Fruit fly (Drosophila melanogaster) whole organism, embryonic: ENCODE results near the gene AANATL7.

Experiments
- Adf1 ChIP-seq: fragments of 200-800 bp; sonication (Bioruptor generic); IDR thresholded peaks from 2 replicates; pipeline ENCODE4 v1.3.6; 2022; ENCODE audit warnings: missing biosample characterization, missing genetic modification characterization
- Asciz ChIP-seq: fragments of 200-800 bp; sonication (Bioruptor generic); optimal IDR thresholded peaks from 2 replicates; lab custom pipeline; 2017; ENCODE audit warnings: missing biosample characterization, mild to moderate bottlenecking, missing genetic modification characterization, missing genetic modification reagents
- CG10366 ChIP-seq: fragments of 200-800 bp; sonication (Bioruptor generic); IDR thresholded peaks from 2 replicates; pipeline ENCODE4 v1.3.6; 2022; ENCODE audit warnings: missing biosample characterization, missing genetic modification characterization
- CG10431 ChIP-seq: fragments of 200-800 bp; sonication (Bioruptor generic); optimal IDR thresholded peaks from 3 replicates; lab custom pipeline; 2018; ENCODE audit warnings: missing biosample characterization, mild to moderate bottlenecking, missing genetic modification characterization
- CG10543 ChIP-seq: fragments of 200-800 bp; sonication (Bioruptor generic); optimal IDR thresholded peaks from 3 replicates; lab custom pipeline; 2017; ENCODE audit warnings: missing biosample characterization, mild to moderate bottlenecking, missing genetic modification characterization, moderate library complexity
- CG11560 ChIP-seq: fragments of 200-800 bp; sonication (Bioruptor generic); IDR thresholded peaks from 3 replicates; pipeline ENCODE4 v1.3.6; 2022; ENCODE audit warnings: missing biosample characterization, missing genetic modification characterization
- CG11723 ChIP-seq: fragments of 200-800 bp; sonication (Bioruptor generic); optimal IDR thresholded peaks from 2 replicates; lab custom pipeline; 2017; ENCODE audit warnings: missing biosample characterization, mild to moderate bottlenecking, missing genetic modification characterization
- CG12104 ChIP-seq: fragments of 200-800 bp; sonication (Bioruptor generic); optimal IDR thresholded peaks from 3 replicates; lab custom pipeline; 2016; ENCODE audit warnings: missing biosample characterization, missing genetic modification characterization
- CG12155 ChIP-seq: fragments of 200-800 bp; sonication (Bioruptor generic); optimal IDR thresholded peaks from 3 replicates; lab custom pipeline; 2016; ENCODE audit warnings: missing biosample characterization, missing genetic modification characterization
- CG12236 ChIP-seq: fragments of 200-800 bp; sonication (Bioruptor generic); optimal IDR thresholded peaks from 2 replicates; lab custom pipeline; 2016; ENCODE audit warnings: missing biosample characterization, missing genetic modification characterization
- CG14050 ChIP-seq: fragments of 200-800 bp; sonication (Bioruptor generic); IDR thresholded peaks from 3 replicates; pipeline ENCODE4 v1.3.6; 2022; ENCODE audit warnings: missing biosample characterization, missing genetic modification characterization
- CG1602 ChIP-seq: fragments of 200-800 bp; sonication (Bioruptor generic); optimal IDR thresholded peaks from 3 replicates; lab custom pipeline; 2016; ENCODE audit warnings: missing biosample characterization, missing genetic modification characterization
- CG17385 ChIP-seq: fragments of 200-800 bp; sonication (Bioruptor generic); optimal IDR thresholded peaks from 3 replicates; lab custom pipeline; 2018; ENCODE audit warnings: missing biosample characterization, mild to moderate bottlenecking, missing genetic modification characterization
- CG17829 ChIP-seq: fragments of 200-800 bp; optimal IDR thresholded peaks from 2 replicates; lab custom pipeline; 2019; ENCODE audit warnings: missing biosample characterization, mild to moderate bottlenecking, missing genetic modification characterization, moderate library complexity
- CG30020 ChIP-seq: fragments of 200-800 bp; optimal IDR thresholded peaks from 2 replicates; lab custom pipeline; 2019; ENCODE audit warnings: missing biosample characterization, mild to moderate bottlenecking, missing genetic modification characterization, moderate library complexity
- CG34376 ChIP-seq: fragments of 200-800 bp; sonication (Bioruptor generic); optimal IDR thresholded peaks from 2 replicates; lab custom pipeline; 2018; ENCODE audit warnings: missing biosample characterization, mild to moderate bottlenecking, missing genetic modification characterization
- CG3838 ChIP-seq: fragments of 200-800 bp; sonication (Bioruptor generic); optimal IDR thresholded peaks from 3 replicates; lab custom pipeline; 2016; ENCODE audit warnings: missing biosample characterization, missing genetic modification characterization
- CG4730 ChIP-seq: fragments of 200-800 bp; sonication (Bioruptor generic); IDR thresholded peaks from 2 replicates; pipeline ENCODE4 v1.3.6; 2022; ENCODE audit warnings: missing biosample characterization, missing genetic modification characterization
- CG6175 ChIP-seq: fragments of 200-800 bp; sonication (Bioruptor generic); IDR thresholded peaks from 3 replicates; pipeline ENCODE4 v1.3.6; 2022; ENCODE audit warnings: missing biosample characterization, missing genetic modification characterization
- CG8359 ChIP-seq: fragments of 200-800 bp; sonication (Bioruptor generic); optimal IDR thresholded peaks from 2 replicates; lab custom pipeline; 2017; ENCODE audit warnings: missing biosample characterization, mild to moderate bottlenecking, missing genetic modification characterization, borderline replicate concordance
- CG8924 ChIP-seq: fragments of 200-800 bp; optimal IDR thresholded peaks from 3 replicates; lab custom pipeline; 2019; ENCODE audit warnings: missing biosample characterization, mild to moderate bottlenecking, missing genetic modification characterization, moderate library complexity
- CkIIα-i1 ChIP-seq: fragments of 200-800 bp; sonication (Bioruptor generic); IDR thresholded peaks from 2 replicates; pipeline ENCODE4 v1.3.6; 2022; ENCODE audit warnings: missing biosample characterization, missing genetic modification characterization
- D19B ChIP-seq: fragments of 200-800 bp; sonication (Bioruptor generic); optimal IDR thresholded peaks from 2 replicates; lab custom pipeline; 2017; ENCODE audit warnings: missing biosample characterization, mild to moderate bottlenecking, missing genetic modification characterization
- Dll ChIP-seq: fragments of 200-800 bp; sonication (Bioruptor generic); IDR thresholded peaks from 4 replicates; pipeline ENCODE4 v1.3.6; 2022; ENCODE audit warnings: missing biosample characterization, missing genetic modification characterization; ENCODE audit not compliant: partially characterized antibody
- Gsc ChIP-seq: fragments of 200-800 bp; sonication (Bioruptor generic); IDR thresholded peaks from 2 replicates; pipeline ENCODE4 v1.3.6; 2022; ENCODE audit warnings: missing biosample characterization, missing genetic modification characterization
- H2.0 ChIP-seq: fragments of 200-800 bp; sonication (Bioruptor generic); IDR thresholded peaks from 2 replicates; pipeline ENCODE4 v1.3.6; 2022; ENCODE audit warnings: missing biosample characterization, missing genetic modification characterization
- HmgD ChIP-seq: fragments of 200-800 bp; sonication (Bioruptor generic); optimal IDR thresholded peaks from 3 replicates; lab custom pipeline; 2016; ENCODE audit warnings: missing biosample characterization, missing genetic modification characterization
- Lpt ChIP-seq: fragments of >200 bp; optimal IDR thresholded peaks from 2 replicates; lab custom pipeline; 2018; ENCODE audit warnings: missing biosample characterization, missing genetic modification characterization
- Pdp1 ChIP-seq, 2 experiments: fragments of 200-800 bp; sonication (Bioruptor generic); optimal IDR thresholded peaks; 3 replicates each; lab custom pipeline; 2016; ENCODE audit warnings: missing biosample characterization in 2 of 2, missing genetic modification characterization in 2 of 2, mild to moderate bottlenecking in 1 of 2, moderate library complexity in 1 of 2
- Six4 ChIP-seq: fragments of 200-800 bp; sonication (Bioruptor generic); optimal IDR thresholded peaks from 2 replicates; lab custom pipeline; 2016; ENCODE audit warnings: missing biosample characterization, missing genetic modification characterization
- da ChIP-seq: fragments of 200-800 bp; sonication (Bioruptor generic); optimal IDR thresholded peaks from 2 replicates; lab custom pipeline; 2016; ENCODE audit warnings: missing biosample characterization, missing genetic modification characterization
- fd3F ChIP-seq: fragments of 200-800 bp; sonication (Bioruptor generic); optimal IDR thresholded peaks from 2 replicates; lab custom pipeline; 2018; ENCODE audit warnings: missing biosample characterization, mild to moderate bottlenecking, missing genetic modification characterization, moderate library complexity
- fd96Cb ChIP-seq: fragments of 200-800 bp; sonication (Bioruptor generic); optimal IDR thresholded peaks from 2 replicates; lab custom pipeline; 2018; ENCODE audit warnings: missing biosample characterization, mild to moderate bottlenecking, missing genetic modification characterization, moderate library complexity
- gcm ChIP-seq: fragments of 200-800 bp; sonication (Bioruptor generic); optimal IDR thresholded peaks from 2 replicates; lab custom pipeline; 2019; ENCODE audit warnings: missing biosample characterization, mild to moderate bottlenecking, missing genetic modification characterization, moderate library complexity
- her ChIP-seq: fragments of 200-800 bp; sonication (Bioruptor generic); optimal IDR thresholded peaks from 2 replicates; lab custom pipeline; 2016; ENCODE audit warnings: missing biosample characterization, missing genetic modification characterization
- kay ChIP-seq: fragments of 200-800 bp; sonication (Bioruptor generic); optimal IDR thresholded peaks from 2 replicates; lab custom pipeline; 2016; ENCODE audit warnings: missing biosample characterization, missing genetic modification characterization
- lov ChIP-seq, 2 experiments: fragments of 200-800 bp in 1 of 2; fragments of >200 bp in 1 of 2; sonication (Bioruptor generic) in 1 of 2; IDR thresholded peaks in 1 of 2; optimal IDR thresholded peaks in 1 of 2; 2 replicates in 1 of 2; 3 replicates in 1 of 2; pipeline versions ENCODE4 v1.3.6 to Lab custom; 2017 to 2022; ENCODE audit warnings: missing biosample characterization in 1 of 2, missing genetic modification characterization in 1 of 2
- odd ChIP-seq: fragments of 200-800 bp; sonication (Bioruptor generic); optimal IDR thresholded peaks from 2 replicates; lab custom pipeline; 2017; ENCODE audit warnings: missing biosample characterization, mild to moderate bottlenecking, missing genetic modification characterization
- org-1 ChIP-seq: fragments of 200-800 bp; sonication (Bioruptor generic); optimal IDR thresholded peaks from 2 replicates; lab custom pipeline; 2017; ENCODE audit warnings: missing biosample characterization, missing genetic modification characterization
- peb ChIP-seq: fragments of 200-800 bp; sonication (Bioruptor generic); IDR thresholded peaks from 2 replicates; pipeline ENCODE4 v1.3.6; 2022; ENCODE audit warnings: missing biosample characterization, missing genetic modification characterization
- phol ChIP-seq: fragments of 200-800 bp; sonication (Bioruptor generic); optimal IDR thresholded peaks from 3 replicates; lab custom pipeline; 2018; ENCODE audit warnings: missing biosample characterization, mild to moderate bottlenecking, missing genetic modification characterization, moderate library complexity
- pnt ChIP-seq: fragments of 200-800 bp; sonication (Bioruptor generic); optimal IDR thresholded peaks from 3 replicates; lab custom pipeline; 2016; ENCODE audit warnings: missing biosample characterization, missing genetic modification characterization
- row ChIP-seq: fragments of 200-800 bp; sonication (Bioruptor generic); IDR thresholded peaks from 3 replicates; pipeline ENCODE4 v1.3.6; 2022; ENCODE audit warnings: missing biosample characterization, missing genetic modification characterization
- sc ChIP-seq, 3 experiments: fragments of >200 bp in 2 of 3; fragments of 200-800 bp in 1 of 3; sonication (Bioruptor generic) in 1 of 3; optimal IDR thresholded peaks; 2 replicates in 2 of 3; 3 replicates in 1 of 3; lab custom pipeline; 2017; ENCODE audit warnings: mild to moderate bottlenecking in 1 of 3, missing biosample characterization in 1 of 3, missing genetic modification characterization in 1 of 3, missing genetic modification reagents in 1 of 3
- sd ChIP-seq: fragments of 200-800 bp; sonication (Bioruptor generic); optimal IDR thresholded peaks from 3 replicates; lab custom pipeline; 2018; ENCODE audit warnings: missing biosample characterization, mild to moderate bottlenecking, missing genetic modification characterization, moderate library complexity
- stwl ChIP-seq: fragments of 200-800 bp; sonication (Bioruptor generic); optimal IDR thresholded peaks from 3 replicates; lab custom pipeline; 2018; ENCODE audit warnings: missing biosample characterization, mild to moderate bottlenecking, missing genetic modification characterization, moderate library complexity
- tna ChIP-seq: fragments of 200-800 bp; sonication (Bioruptor generic); IDR thresholded peaks from 2 replicates; pipeline ENCODE4 v1.3.6; 2022; ENCODE audit warnings: missing biosample characterization, missing genetic modification characterization; ENCODE audit not compliant: partially characterized antibody
- ttk ChIP-seq: fragments of 200-800 bp; sonication (Bioruptor generic); IDR thresholded peaks from 2 replicates; pipeline ENCODE4 v2.1.2; 2022; ENCODE audit warnings: missing biosample characterization, missing genetic modification characterization

Gene AANATL7

dm6 chrX:2581793-2582503 lies 1.2 kb downstream of the AANATL7 start (continued):
- peak; percentile 6 for TF ChIP-seq CG11723
- peak; percentile 67 for TF ChIP-seq CG4730 (GFP tag; lab: Robert Waterston, UW)
- TF ChIP-seq tna = no peak
- no peak for TF ChIP-seq CG12236 (GFP tag; lab: Kevin White, UChicago)
- TF ChIP-seq H2.0 (GFP tag; lab: Robert Waterston, UW) = peak; percentile 64
- peak; percentile 62 for TF ChIP-seq Adf1 (GFP tag; lab: Robert Waterston, UW)
- TF ChIP-seq D19B (GFP tag; lab: Kevin White, UChicago) = peak; percentile 58
- TF ChIP-seq CG11560 (tag; lab: Robert Waterston, UW) = peak; percentile 58; the same call in 2 of the 3 replicates
- no peak for TF ChIP-seq lov (optimal IDR thresholded peaks at IDR 0.05; lab: Kevin White, UChicago)
- no peak for TF ChIP-seq lov (GFP tag; IDR thresholded peaks at IDR 0.05; lab: Robert Waterston, UW)
- peak; percentile 32 for TF ChIP-seq Asciz (GFP tag; lab: Kevin White, UChicago)
- TF ChIP-seq CG34376 (GFP tag; lab: Kevin White, UChicago) = no peak
- 0 out of 2 replicates have a peak, but pooled peaks have one; percentile 32 for TF ChIP-seq CkIIα-i1 (GFP tag; lab: Robert Waterston, UW)
- TF ChIP-seq Lpt (GFP tag; lab: Kevin White, UChicago) = no peak
- no peak for TF ChIP-seq CG30020 (tag; lab: Kevin White, UChicago)
- peak; percentile 77 for TF ChIP-seq org-1 (GFP tag; lab: Kevin White, UChicago)
- TF ChIP-seq her (GFP tag; lab: Kevin White, UChicago) = peak; percentile 84
- no peak for TF ChIP-seq Dll (GFP tag; lab: Robert Waterston, UW)
- peak; percentile 41 for TF ChIP-seq Six4
- no peak for TF ChIP-seq sc (optimal IDR thresholded peaks at IDR 0.05; lab: Kevin White, UChicago)
- no peak for TF ChIP-seq sc (GFP tag; optimal IDR thresholded peaks at IDR 0.05; lab: Kevin White, UChicago)
- peak; percentile 68 to 75 for TF ChIP-seq Pdp1 (GFP tag; optimal IDR thresholded peaks at IDR 0.05; lab: Kevin White, UChicago)
- peak; percentile 76 for TF ChIP-seq ttk
- TF ChIP-seq row (GFP tag; lab: Robert Waterston, UW) = peak; percentile 85
- TF ChIP-seq gcm (GFP tag; lab: Kevin White, UChicago) = no peak
- TF ChIP-seq CG6175 (GFP tag; lab: Robert Waterston, UW) = no peak
- no peak for TF ChIP-seq da
- TF ChIP-seq odd (GFP tag; lab: Kevin White, UChicago) = peak; percentile 22
- peak; percentile 67 for TF ChIP-seq CG14050 (GFP tag; lab: Robert Waterston, UW)
- peak; percentile 51 for TF ChIP-seq CG10543 (GFP tag; lab: Kevin White, UChicago)
- peak; percentile 33 for TF ChIP-seq kay
- TF ChIP-seq fd96Cb = peak; percentile 57
- peak; percentile 63 for TF ChIP-seq HmgD (GFP tag; lab: Kevin White, UChicago)
- no peak for TF ChIP-seq CG10431
- peak; percentile 66 for TF ChIP-seq CG12155 (GFP tag; lab: Kevin White, UChicago)
- peak; percentile 52 for TF ChIP-seq sd (tag; lab: Kevin White, UChicago)
- TF ChIP-seq CG17829 (tag; lab: Kevin White, UChicago) = peak; percentile 1
- TF ChIP-seq CG1602 (GFP tag; lab: Kevin White, UChicago) = peak; percentile 23
- peak; percentile 15 for TF ChIP-seq CG12104 (GFP tag; lab: Kevin White, UChicago)
- TF ChIP-seq stwl (tag; lab: Kevin White, UChicago) = no peak
- peak; percentile 74 for TF ChIP-seq CG10366 (GFP tag; lab: Robert Waterston, UW)
- no peak for TF ChIP-seq CG8359 (GFP tag; lab: Kevin White, UChicago)
- TF ChIP-seq Gsc (GFP tag; lab: Robert Waterston, UW) = no peak
- peak; percentile 59 for TF ChIP-seq phol (tag; lab: Kevin White, UChicago)
- TF ChIP-seq CG17385 (GFP tag; lab: Kevin White, UChicago) = peak; percentile 71
- TF ChIP-seq peb = peak; percentile 25; the same call in 1 of the 2 replicates
- TF ChIP-seq CG8924 (tag; lab: Kevin White, UChicago) = peak; percentile 68
- TF ChIP-seq CG3838 (GFP tag; lab: Kevin White, UChicago) = no peak
- TF ChIP-seq fd3F (GFP tag; lab: Kevin White, UChicago) = peak; percentile 58
- peak; percentile 70 for TF ChIP-seq pnt
